Fruit fly (Drosophila melanogaster) whole organism: ENCODE data around the gene CG33325.

Experiments used
- CG8478 ChIP-seq: fragments of >200 bp; optimal IDR thresholded peaks from 2 replicates; lab custom pipeline; 2018; ENCODE audit warnings: inconsistent platforms
- Dll ChIP-seq: fragments of >200 bp; optimal IDR thresholded peaks from 2 replicates; lab custom pipeline; 2017
- EcR ChIP-seq, 2 experiments: fragments of >200 bp; optimal IDR thresholded peaks; 2 replicates each; lab custom pipeline; 2017; ENCODE audit warnings: missing biosample characterization in 2 of 2, missing genetic modification characterization in 2 of 2, missing genetic modification reagents in 2 of 2
- pan ChIP-seq: fragments of >200 bp; optimal IDR thresholded peaks from 2 replicates; lab custom pipeline; 2017
- usp ChIP-seq: fragments of >200 bp; optimal IDR thresholded peaks from 2 replicates; lab custom pipeline; 2017; ENCODE audit warnings: missing biosample characterization, missing genetic modification characterization, mixed read lengths

dm6 chr3R:8650741-8651140 is 29.1 kb downstream of the CG33325 start, which contains the start of the genes Mkk4 and SLIRP2:
- TF ChIP-seq Dll (lab: Kevin White, UChicago) (no peak), CG8478 (no peak), pan (lab: Kevin White, UChicago) (no peak), usp (GFP tag; lab: Kevin White, UChicago) (no peak), EcR (GFP tag; optimal IDR thresholded peaks at IDR 0.05; lab: Kevin White, UChicago) (no peak)
